Fruit fly (Drosophila melanogaster) S2 (cell line): ENCODE results near the gene CG17283.

Experiments
- CG8478 ChIP-seq: fragments of >200 bp; optimal IDR thresholded peaks from 2 replicates; lab custom pipeline; 2018
- CTCF ChIP-seq, 2 experiments: fragments of >200 bp; optimal IDR thresholded peaks; 2 replicates each; lab custom pipeline; 2018

DNA sequence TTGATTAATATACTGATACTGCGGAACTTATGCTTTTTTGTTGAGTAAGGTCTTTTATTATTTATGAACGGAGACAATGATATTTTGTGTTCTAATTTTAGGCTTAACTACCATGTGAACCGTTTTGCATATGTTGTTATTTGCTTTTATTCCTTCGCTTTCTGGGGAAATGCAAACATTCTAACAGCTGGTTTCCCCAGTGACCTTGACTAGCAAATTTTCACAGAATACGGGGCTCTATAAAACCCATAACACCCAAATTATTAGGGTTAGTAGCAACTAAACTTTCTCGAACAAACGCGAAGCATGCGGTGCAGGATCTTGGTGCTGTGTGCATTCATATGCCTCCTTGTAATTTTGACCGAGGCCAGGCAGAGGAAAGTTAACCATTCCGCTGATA lies at the start of gene CG17283:
- TF ChIP-seq CG8478 (lab: Kevin White, UChicago) (no peak), CTCF (optimal IDR thresholded peaks at IDR 0.05; lab: Kevin White, UChicago) (no peak)
